Fruit fly (Drosophila melanogaster): ENCODE results near the gene mub.
A peak's percentile ranks its signal among the peaks of the same experiment; 100 is the strongest.

mub gene

dm6 chr3L:21808568-21808967 lies 36.0 kb upstream of the mub start, which contains the start of gene eg:
Gene eg (plus strand): TSS chr3L:21808703.
- TF ChIP-seq Vsx2 (GFP tag; optimal IDR thresholded peaks at IDR 0.05; ENCODE audit: partially characterized antibody) (peak; percentile 80), usp (GFP tag; optimal IDR thresholded peaks at IDR 0.05) (no peak), Dfd (GFP tag; optimal IDR thresholded peaks at IDR 0.05) (peak; percentile 55)

DNA sequence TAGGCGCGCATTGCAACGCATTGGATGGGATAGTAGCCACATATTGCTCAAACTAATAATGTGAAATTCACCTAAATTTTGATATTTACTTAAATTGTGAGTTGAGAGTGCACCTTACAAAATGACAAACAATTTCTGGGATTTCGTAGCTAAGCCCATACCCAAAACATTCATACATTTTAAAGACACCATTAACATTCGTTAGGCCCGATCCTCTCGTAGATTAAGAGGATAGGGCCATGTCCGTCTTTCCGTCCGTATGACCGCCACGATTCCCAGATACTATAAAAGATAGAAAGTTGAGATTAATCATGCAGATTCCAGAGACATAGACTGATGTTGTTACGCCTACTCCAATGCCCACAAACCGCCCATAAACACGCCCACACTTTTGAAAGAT lies 31.0 kb upstream of the mub start, which contains the start of gene CG43895:
Gene CG43895 (minus strand): TSS at position 101 of the 400 bp plus-strand sequence.
- TF ChIP-seq lola (GFP tag; optimal IDR thresholded peaks at IDR 0.05) = no peak
- no peak for TF ChIP-seq br (GFP tag; optimal IDR thresholded peaks at IDR 0.05)
- no peak for TF ChIP-seq CG32264 (GFP tag; optimal IDR thresholded peaks at IDR 0.05)
- no peak for TF ChIP-seq Rel (GFP tag; optimal IDR thresholded peaks at IDR 0.05)
- no peak for TF ChIP-seq Rel (tag; optimal IDR thresholded peaks at IDR 0.05)
- TF ChIP-seq psq (GFP tag; optimal IDR thresholded peaks at IDR 0.05) = no peak

dm6 chr3L:21818701-21819100 lies 25.9 kb upstream of the mub start:
- no peak for TF ChIP-seq Mio (GFP tag; optimal IDR thresholded peaks at IDR 0.05)
- no peak for TF ChIP-seq dmrt93B (GFP tag; optimal IDR thresholded peaks at IDR 0.05)
- no peak for TF ChIP-seq foxo (GFP tag; optimal IDR thresholded peaks at IDR 0.05)
- TF ChIP-seq psq (GFP tag; optimal IDR thresholded peaks at IDR 0.05) = no peak
- no peak for TF ChIP-seq CG9705 (GFP tag; optimal IDR thresholded peaks at IDR 0.05)
- no peak for TF ChIP-seq GATAd (GFP tag; optimal IDR thresholded peaks at IDR 0.05)
- no peak for TF ChIP-seq HLH106 (tag; optimal IDR thresholded peaks at IDR 0.05)
- no peak for TF ChIP-seq Hr83 (GFP tag; optimal IDR thresholded peaks at IDR 0.05; ENCODE audit: poor library complexity, severe bottlenecking)
- no peak for TF ChIP-seq ey (GFP tag; optimal IDR thresholded peaks at IDR 0.05)
- TF ChIP-seq Vsx2 (GFP tag; optimal IDR thresholded peaks at IDR 0.05; ENCODE audit: partially characterized antibody) = no peak
- TF ChIP-seq woc (GFP tag; optimal IDR thresholded peaks at IDR 0.05) = no peak
- TF ChIP-seq Abd-B (GFP tag; optimal IDR thresholded peaks at IDR 0.05) = no peak
- no peak for TF ChIP-seq jim (GFP tag; optimal IDR thresholded peaks at IDR 0.05)
- TF ChIP-seq Myc (optimal IDR thresholded peaks at IDR 0.05) = no peak
- no peak for TF ChIP-seq Hnf4 (GFP tag; optimal IDR thresholded peaks at IDR 0.05)
- no peak for TF ChIP-seq br (GFP tag; optimal IDR thresholded peaks at IDR 0.05)
- no peak for TF ChIP-seq pan (optimal IDR thresholded peaks at IDR 0.05)
- no peak for TF ChIP-seq CrebA (GFP tag; optimal IDR thresholded peaks at IDR 0.05; ENCODE audit: borderline replicate concordance)
- TF ChIP-seq sage (GFP tag; optimal IDR thresholded peaks at IDR 0.05) = no peak
- TF ChIP-seq Dfd (GFP tag; optimal IDR thresholded peaks at IDR 0.05) = no peak

DNA sequence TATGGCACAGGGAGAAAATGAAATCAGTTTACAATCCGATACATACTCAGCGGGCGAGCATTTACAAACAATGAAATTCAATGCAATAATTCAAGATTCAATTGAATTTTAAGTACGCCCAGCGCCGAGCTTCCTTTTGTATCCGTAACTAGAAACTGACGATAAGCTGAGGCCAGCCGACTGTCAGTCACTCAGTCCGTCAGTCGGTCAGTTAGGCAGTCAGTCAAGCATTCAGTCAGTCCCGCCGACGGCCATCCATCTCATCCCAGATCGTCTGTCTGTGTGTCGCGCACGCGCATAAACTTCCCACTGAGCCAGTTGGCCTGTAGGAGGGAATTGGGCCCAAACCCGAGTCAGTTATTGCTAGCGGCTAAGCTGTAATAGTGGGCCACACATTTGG lies 25.1 kb upstream of the mub start:
- TF ChIP-seq Dfd (GFP tag; optimal IDR thresholded peaks at IDR 0.05) (no peak), pan (optimal IDR thresholded peaks at IDR 0.05) (no peak), sage (GFP tag; optimal IDR thresholded peaks at IDR 0.05) (no peak), dl (GFP tag; optimal IDR thresholded peaks at IDR 0.05; ENCODE audit: insufficient read depth in 1 of 2, partially characterized antibody in 2 of 2) (no peak), woc (GFP tag; optimal IDR thresholded peaks at IDR 0.05) (no peak), br (GFP tag; optimal IDR thresholded peaks at IDR 0.05) (no peak), rgr (GFP tag; optimal IDR thresholded peaks at IDR 0.05) (no peak), HLH106 (tag; optimal IDR thresholded peaks at IDR 0.05) (no peak), Mio (GFP tag; optimal IDR thresholded peaks at IDR 0.05) (no peak), dsf (GFP tag; optimal IDR thresholded peaks at IDR 0.05; ENCODE audit: borderline replicate concordance) (no peak)

DNA sequence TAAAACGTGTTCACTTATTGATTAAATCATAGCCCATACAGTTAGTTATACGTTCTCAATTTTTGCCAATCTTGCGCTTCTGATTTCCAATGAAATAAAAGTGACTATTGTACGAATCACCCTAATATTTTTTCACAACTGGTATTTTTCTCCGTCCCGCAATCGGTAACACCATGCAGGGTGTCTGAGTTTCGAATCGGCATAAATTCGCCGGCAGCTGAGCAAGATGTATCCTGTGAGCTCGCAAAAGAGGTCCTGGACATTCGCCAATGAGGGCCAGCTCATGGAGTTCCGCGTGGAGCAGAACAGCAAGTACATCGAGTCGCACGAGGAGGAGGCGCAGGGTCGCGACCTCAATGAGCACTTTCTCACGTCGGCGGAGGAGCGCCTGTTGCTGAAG lies 22.8 kb upstream of the mub start, which contains the start of gene CycH:
Gene CycH (plus strand): TSS at position 218 of the 400 bp plus-strand sequence.
- TF ChIP-seq lola (GFP tag; optimal IDR thresholded peaks at IDR 0.05) (no peak), CG9705 (GFP tag; optimal IDR thresholded peaks at IDR 0.05) (peak; percentile 11), rgr (GFP tag; optimal IDR thresholded peaks at IDR 0.05) (peak; percentile 62), CG32264 (GFP tag; optimal IDR thresholded peaks at IDR 0.05) (no peak), OdsH (GFP tag; optimal IDR thresholded peaks at IDR 0.05) (peak; percentile 36), dsf (GFP tag; optimal IDR thresholded peaks at IDR 0.05; ENCODE audit: borderline replicate concordance) (no peak), brk (GFP tag; optimal IDR thresholded peaks at IDR 0.05) (no peak), woc (GFP tag; optimal IDR thresholded peaks at IDR 0.05) (peak; percentile 57), psq (GFP tag; optimal IDR thresholded peaks at IDR 0.05) (no peak), Jra (GFP tag; optimal IDR thresholded peaks at IDR 0.05) (no peak), ey (GFP tag; optimal IDR thresholded peaks at IDR 0.05) (no peak), Hr83 (GFP tag; optimal IDR thresholded peaks at IDR 0.05; ENCODE audit: poor library complexity, severe bottlenecking) (no peak), h (GFP tag; optimal IDR thresholded peaks at IDR 0.05) (peak; percentile 47), Rel (GFP tag; optimal IDR thresholded peaks at IDR 0.05) (no peak), Rel (tag; optimal IDR thresholded peaks at IDR 0.05) (no peak), br (GFP tag; optimal IDR thresholded peaks at IDR 0.05) (peak; percentile 22), HLH106 (tag; optimal IDR thresholded peaks at IDR 0.05) (peak; percentile 42), N (GFP tag; optimal IDR thresholded peaks at IDR 0.05) (no peak), fru (GFP tag; optimal IDR thresholded peaks at IDR 0.05) (peak; percentile 33), jim (GFP tag; optimal IDR thresholded peaks at IDR 0.05) (no peak), dl (GFP tag; optimal IDR thresholded peaks at IDR 0.05; ENCODE audit: insufficient read depth in 1 of 2, partially characterized antibody in 2 of 2) (no peak), foxo (GFP tag; optimal IDR thresholded peaks at IDR 0.05) (peak in 1 of 2 experiments; percentile 35), Hnf4 (GFP tag; optimal IDR thresholded peaks at IDR 0.05) (peak; percentile 33), Myc (optimal IDR thresholded peaks at IDR 0.05) (peak; percentile 4)

Measured in whole organism, wandering third instar larva.